Worm (Caenorhabditis elegans): Measurements from ENCODE around the gene tsen-2.
"Not testable (repeated sequence)": the region's sequence is repeated elsewhere in the genome, so short reads cannot be mapped to it uniquely, and the experiment has no call there.

tsen-2 gene

ce11 chrIII:11918247-11918769 lies 20.2 kb upstream of the tsen-2 start, which contains the start of gene znf-593:
Gene znf-593 (minus strand): TSS chrIII:11918719.
- no peak for TF ChIP-seq unc-62 (GFP tag; optimal IDR thresholded peaks at IDR 0.05)

- TF ChIP-seq unc-62 (GFP tag; optimal IDR thresholded peaks at IDR 0.05): no peak
These were observed 19.5 kb upstream of the tsen-2 start for ce11 chrIII:11917525-11917924.

- TF ChIP-seq unc-62 (GFP tag; optimal IDR thresholded peaks at IDR 0.05): no peak
These were observed 19.0 kb upstream of the tsen-2 start for ce11 chrIII:11917090-11917489.

- TF ChIP-seq unc-62 (GFP tag; optimal IDR thresholded peaks at IDR 0.05): no peak
These were observed 18.2 kb upstream of the tsen-2 start for ce11 chrIII:11916260-11916659.

- no peak for TF ChIP-seq unc-62 (GFP tag; optimal IDR thresholded peaks at IDR 0.05)
These were observed 17.6 kb upstream of the tsen-2 start, which contains the start of the genes ndab-1 and npp-16 for ce11 chrIII:11915666-11916065. Gene ndab-1 (minus strand): TSS chrIII:11915712. Gene npp-16 (plus strand): TSS chrIII:11915928.

- no peak for TF ChIP-seq unc-62 (GFP tag; optimal IDR thresholded peaks at IDR 0.05)
These were observed 16.2 kb upstream of the tsen-2 start, which contains the start of gene Y56A3A.16 for ce11 chrIII:11914220-11914619. Gene Y56A3A.16 (minus strand): TSS chrIII:11914320.

ce11 chrIII:11909778-11910177 lies 11.7 kb upstream of the tsen-2 start, which contains the start of gene faah-4:
Gene faah-4 (minus strand): TSS chrIII:11909878.
- TF ChIP-seq unc-62 (GFP tag; optimal IDR thresholded peaks at IDR 0.05): no peak

- TF ChIP-seq unc-62 (GFP tag; optimal IDR thresholded peaks at IDR 0.05): no peak
These were observed 10.6 kb upstream of the tsen-2 start, which contains the start of gene fbxb-24 for ce11 chrIII:11908660-11909059. Gene fbxb-24 (plus strand): TSS chrIII:11908960.

ce11 chrIII:11907177-11907576 lies 9.1 kb upstream of the tsen-2 start, which contains the start of gene sdz-33:
Gene sdz-33 (plus strand): TSS chrIII:11907477.
- TF ChIP-seq unc-62 (GFP tag; optimal IDR thresholded peaks at IDR 0.05): no peak

ce11 chrIII:11902782-11903181 lies 4.7 kb upstream of the tsen-2 start:
- no peak for TF ChIP-seq unc-62 (GFP tag; optimal IDR thresholded peaks at IDR 0.05)

- no peak for TF ChIP-seq unc-62 (GFP tag; optimal IDR thresholded peaks at IDR 0.05)
These were observed 2.0 kb upstream of the tsen-2 start for ce11 chrIII:11900022-11900421.

ce11 chrIII:11896652-11897051 lies 1.4 kb downstream of the tsen-2 start:
- no peak for TF ChIP-seq unc-62 (GFP tag; optimal IDR thresholded peaks at IDR 0.05)

- TF ChIP-seq unc-62 (GFP tag; optimal IDR thresholded peaks at IDR 0.05): no peak
These were observed 2.6 kb downstream of the tsen-2 start for ce11 chrIII:11895504-11895903.

ce11 chrIII:11892939-11893338 lies 5.1 kb downstream of the tsen-2 start, which contains the start of gene Y56A3A.41:
Gene Y56A3A.41 (minus strand): TSS chrIII:11893039.
- TF ChIP-seq unc-62 (GFP tag; optimal IDR thresholded peaks at IDR 0.05): no peak

- no peak for TF ChIP-seq unc-62 (GFP tag; optimal IDR thresholded peaks at IDR 0.05)
These were observed 6.7 kb downstream of the tsen-2 start, which contains the start of gene faah-5 for ce11 chrIII:11891335-11891734. Gene faah-5 (minus strand): TSS chrIII:11891435.

ce11 chrIII:11883694-11884093 lies 14.4 kb downstream of the tsen-2 start, which contains the start of gene fbxb-22:
Gene fbxb-22 (minus strand): TSS chrIII:11883754.
- TF ChIP-seq unc-62 (GFP tag; optimal IDR thresholded peaks at IDR 0.05): not testable (repeated sequence)

- TF ChIP-seq unc-62 (GFP tag; optimal IDR thresholded peaks at IDR 0.05): no peak
These were observed 16.5 kb downstream of the tsen-2 start for ce11 chrIII:11881549-11881948.
